Worm (Caenorhabditis elegans) whole organism, early embryonic: ENCODE results near the gene F43E2.11.

Source experiments
- B0310.2 ChIP-seq: sonication (generic microtip); optimal IDR thresholded peaks from 2 replicates; lab custom pipeline; 2016; ENCODE audit warnings: mild to moderate bottlenecking, missing genetic modification characterization, missing compliant biosample characterization
- F13C5.2 ChIP-seq: sonication (generic microtip); optimal IDR thresholded peaks from 2 replicates; lab custom pipeline; 2017; ENCODE audit warnings: mild to moderate bottlenecking, missing genetic modification characterization, inconsistent platforms, missing compliant biosample characterization
- aly-1 ChIP-seq: sonication (generic microtip); optimal IDR thresholded peaks from 2 replicates; lab custom pipeline; 2016; ENCODE audit warnings: missing genetic modification characterization, missing compliant biosample characterization
- ama-1 ChIP-seq: fragments of 150-350 bp; optimal IDR thresholded peaks from 2 replicates; lab custom pipeline; 2014
- ceh-13 ChIP-seq: fragments of 200-800 bp; sonication (Bioruptor generic); optimal IDR thresholded peaks from 2 replicates; lab custom pipeline; 2018; ENCODE audit warnings: mild to moderate bottlenecking, missing genetic modification characterization, missing compliant biosample characterization
- ceh-36 ChIP-seq: sonication (generic microtip); optimal IDR thresholded peaks from 2 replicates; lab custom pipeline; 2016; ENCODE audit warnings: missing genetic modification characterization, inconsistent platforms, missing compliant biosample characterization
- ets-7 ChIP-seq: sonication (generic microtip); optimal IDR thresholded peaks from 2 replicates; lab custom pipeline; 2016; ENCODE audit warnings: missing genotype, missing genetic modification characterization, missing compliant biosample characterization
- flt-1 ChIP-seq: fragments of 200-800 bp; sonication (Bioruptor generic); IDR thresholded peaks from 2 replicates; pipeline ENCODE4 v1.3.6; 2022; ENCODE audit warnings: missing genetic modification characterization, missing compliant biosample characterization
- hmbx-1 ChIP-seq: sonication (generic microtip); optimal IDR thresholded peaks from 2 replicates; lab custom pipeline; 2016; ENCODE audit warnings: mild to moderate bottlenecking, missing genetic modification characterization, missing compliant biosample characterization
- hmg-4 ChIP-seq: fragments of 200-800 bp; sonication (Bioruptor generic); optimal IDR thresholded peaks from 2 replicates; lab custom pipeline; 2018; ENCODE audit warnings: mild to moderate bottlenecking, missing genetic modification characterization, missing compliant biosample characterization
- hnd-1 ChIP-seq: sonication (generic microtip); optimal IDR thresholded peaks from 2 replicates; lab custom pipeline; 2016; ENCODE audit warnings: missing genetic modification characterization, missing compliant biosample characterization
- pes-1 ChIP-seq: fragments of 200-800 bp; sonication (Bioruptor generic); IDR thresholded peaks from 2 replicates; pipeline ENCODE4 v1.3.6; 2022; ENCODE audit warnings: missing genetic modification reagents, missing genetic modification characterization, missing compliant biosample characterization
- scrt-1 ChIP-seq: fragments of 200-800 bp; sonication (Bioruptor generic); IDR thresholded peaks from 2 replicates; pipeline ENCODE4 v1.3.6; 2022; ENCODE audit warnings: missing genetic modification characterization, missing compliant biosample characterization
- sea-1 ChIP-seq: fragments of 200-800 bp; sonication (Bioruptor generic); conservative IDR thresholded peaks from 2 replicates; pipeline ENCODE4 v1.3.6; 2022; ENCODE audit warnings: missing genetic modification characterization, missing compliant biosample characterization
- tbx-11 ChIP-seq: fragments of 200-800 bp; sonication (Bioruptor generic); IDR thresholded peaks from 2 replicates; pipeline ENCODE4 v1.3.6; 2022; ENCODE audit warnings: missing genetic modification characterization, missing compliant biosample characterization
- tbx-37 ChIP-seq: fragments of 200-800 bp; sonication (Bioruptor generic); conservative IDR thresholded peaks from 2 replicates; pipeline ENCODE4 v1.3.6; 2022; ENCODE audit warnings: missing genetic modification reagents, missing genetic modification characterization, missing compliant biosample characterization
- tra-4 ChIP-seq: sonication (generic microtip); optimal IDR thresholded peaks from 2 replicates; lab custom pipeline; 2017; ENCODE audit warnings: missing genetic modification characterization, missing compliant biosample characterization

The F43E2.11 gene

ce11 chrII:7379021-7379420 is 8.9 kb upstream of the F43E2.11 start, which contains the start of gene C07D10.6:
C07D10.6 (plus strand) TSS chrII:7379321.
- no peak for TF ChIP-seq sea-1
- no peak for TF ChIP-seq hnd-1 (tag; lab: Kevin White, UChicago)
- no peak for TF ChIP-seq B0310.2 (tag; lab: Kevin White, UChicago)
- no peak for TF ChIP-seq hmbx-1 (tag; lab: Kevin White, UChicago)
- no peak for TF ChIP-seq tbx-11 (GFP tag; lab: Robert Waterston, UW)
- no peak for TF ChIP-seq F13C5.2
- no peak for TF ChIP-seq scrt-1 (GFP tag; lab: Robert Waterston, UW)
- TF ChIP-seq tbx-37 (GFP tag; lab: Robert Waterston, UW): no peak
- no peak for TF ChIP-seq ceh-13 (GFP tag; lab: Kevin White, UChicago)

ce11 chrII:7374980-7375379 is 4.9 kb upstream of the F43E2.11 start, which contains the start of gene F43E2.1:
F43E2.1 (plus strand) TSS chrII:7375280.
- TF ChIP-seq scrt-1 (GFP tag; lab: Robert Waterston, UW): no peak
- TF ChIP-seq F13C5.2: no peak
- no peak for TF ChIP-seq sea-1
- TF ChIP-seq pes-1 (GFP tag; lab: Robert Waterston, UW): no peak
- TF ChIP-seq tbx-37 (GFP tag; lab: Robert Waterston, UW): no peak
- TF ChIP-seq aly-1 (tag; lab: Kevin White, UChicago): no peak
- no peak for TF ChIP-seq hmg-4 (GFP tag; lab: Kevin White, UChicago)
- TF ChIP-seq flt-1 (GFP tag; lab: Robert Waterston, UW): no peak
- no peak for TF ChIP-seq B0310.2 (tag; lab: Kevin White, UChicago)
- TF ChIP-seq ceh-36 (tag; lab: Kevin White, UChicago): no peak
- no peak for TF ChIP-seq ets-7
- TF ChIP-seq ceh-13 (GFP tag; lab: Kevin White, UChicago): no peak
- TF ChIP-seq ama-1 (lab: Kevin White, UChicago): no peak
- TF ChIP-seq hmbx-1 (tag; lab: Kevin White, UChicago): no peak
- TF ChIP-seq hnd-1 (tag; lab: Kevin White, UChicago): no peak

DNA sequence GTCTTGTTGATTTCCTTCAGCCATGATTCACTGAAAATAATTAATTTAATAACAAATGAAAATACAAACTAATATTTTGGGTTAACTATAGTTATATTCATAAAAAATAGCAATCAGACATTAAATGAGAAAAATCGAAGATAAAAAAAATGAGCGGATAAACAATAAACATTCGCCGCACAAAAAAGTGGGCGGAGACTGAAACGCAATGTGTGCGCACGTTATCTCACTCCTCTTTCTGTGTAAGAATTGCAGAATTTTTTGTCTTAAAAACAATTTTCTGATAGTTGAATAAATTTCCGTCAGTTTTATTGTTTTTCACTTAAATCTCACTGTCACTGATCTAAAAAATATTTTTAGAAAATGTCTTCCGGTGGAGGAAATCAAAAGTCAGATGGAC is 4.0 kb upstream of the F43E2.11 start, which contains the start of the genes mtch-1 and rpb-4:
Gene mtch-1 (minus strand): TSS at position 24 of the 400 bp plus-strand sequence.
Gene rpb-4 (plus strand): TSS at position 353 of the 400 bp plus-strand sequence.
- TF ChIP-seq hmbx-1 (tag; lab: Kevin White, UChicago) (no peak), B0310.2 (tag; lab: Kevin White, UChicago) (no peak), scrt-1 (GFP tag; lab: Robert Waterston, UW) (no peak), hmg-4 (GFP tag; lab: Kevin White, UChicago) (no peak), pes-1 (GFP tag; lab: Robert Waterston, UW) (no peak), F13C5.2 (no peak), aly-1 (tag; lab: Kevin White, UChicago) (no peak)

- TF ChIP-seq ama-1 (lab: Kevin White, UChicago) (no peak), scrt-1 (GFP tag; lab: Robert Waterston, UW) (no peak), flt-1 (GFP tag; lab: Robert Waterston, UW) (no peak), hmg-4 (GFP tag; lab: Kevin White, UChicago) (no peak), tbx-11 (GFP tag; lab: Robert Waterston, UW) (no peak), ceh-13 (GFP tag; lab: Kevin White, UChicago) (no peak), B0310.2 (tag; lab: Kevin White, UChicago) (no peak), tbx-37 (GFP tag; lab: Robert Waterston, UW) (no peak), hmbx-1 (tag; lab: Kevin White, UChicago) (no peak), hnd-1 (tag; lab: Kevin White, UChicago) (no peak), F13C5.2 (no peak), ets-7 (no peak), pes-1 (GFP tag; lab: Robert Waterston, UW) (no peak), sea-1 (no peak), tra-4 (no peak), ceh-36 (tag; lab: Kevin White, UChicago) (no peak)
Observed at ce11 chrII:7368761-7369160, 1.3 kb downstream of the F43E2.11 start, which contains the start of gene F43E2.6. F43E2.6 (minus strand) TSS chrII:7368861.

DNA sequence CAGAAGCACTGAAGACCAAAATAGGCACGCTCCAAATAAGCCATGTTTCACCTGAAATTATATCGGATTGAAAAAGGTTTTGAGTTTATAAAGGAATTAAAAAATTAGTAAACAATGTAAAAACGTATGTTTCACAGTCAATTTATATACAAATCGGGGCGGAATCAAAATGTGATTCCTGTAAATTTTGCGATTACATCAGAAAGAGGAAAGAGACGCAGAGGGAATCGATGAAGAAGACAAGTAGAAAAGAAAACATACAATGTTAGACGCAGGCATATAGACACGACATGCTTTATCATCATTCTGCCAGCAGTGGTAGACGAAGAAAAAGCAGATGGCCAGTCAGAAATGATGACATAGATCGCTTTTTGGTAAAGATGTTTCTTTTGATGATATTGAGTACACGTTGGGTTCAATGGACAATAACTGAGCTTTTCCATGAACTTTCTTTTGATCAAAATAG is 6.1 kb downstream of the F43E2.11 start, which contains the start of gene msra-1:
Gene msra-1 (minus strand): TSS at position 51 of the 466 bp plus-strand sequence.
- no peak for TF ChIP-seq ceh-13 (GFP tag; lab: Kevin White, UChicago)
- no peak for TF ChIP-seq ama-1 (lab: Kevin White, UChicago)
- TF ChIP-seq scrt-1 (GFP tag; lab: Robert Waterston, UW): no peak
- TF ChIP-seq hmbx-1 (tag; lab: Kevin White, UChicago): no peak

DNA sequence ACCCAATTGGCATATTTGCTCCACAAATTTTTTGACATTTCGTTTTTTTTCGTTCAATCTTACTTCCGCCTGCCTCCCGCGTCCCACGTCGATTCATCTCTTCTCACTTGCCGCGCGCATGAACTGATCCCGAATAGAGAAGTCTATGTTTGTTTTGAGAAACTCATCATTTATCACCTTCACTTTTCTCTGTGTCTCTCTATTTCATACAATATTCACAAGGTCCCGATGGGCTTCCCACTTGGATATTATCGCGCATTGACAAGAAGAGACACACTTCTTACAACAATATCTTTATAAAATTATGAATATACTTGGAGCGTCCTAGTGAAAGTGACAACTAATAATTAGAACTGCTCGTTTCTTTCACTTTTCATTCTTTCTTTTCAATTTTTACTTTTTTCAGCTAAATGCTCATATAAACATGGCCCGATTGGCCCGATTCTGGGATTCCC is 11.6 kb downstream of the F43E2.11 start, which contains the start of gene insc-1:
Gene insc-1 (plus strand): TSS at position 405 of the 455 bp plus-strand sequence.
- TF ChIP-seq aly-1 (tag; lab: Kevin White, UChicago) (no peak), flt-1 (GFP tag; lab: Robert Waterston, UW) (no peak), hnd-1 (tag; lab: Kevin White, UChicago) (no peak), sea-1 (no peak), pes-1 (GFP tag; lab: Robert Waterston, UW) (no peak), ceh-36 (tag; lab: Kevin White, UChicago) (no peak), scrt-1 (GFP tag; lab: Robert Waterston, UW) (no peak), tra-4 (no peak)

DNA sequence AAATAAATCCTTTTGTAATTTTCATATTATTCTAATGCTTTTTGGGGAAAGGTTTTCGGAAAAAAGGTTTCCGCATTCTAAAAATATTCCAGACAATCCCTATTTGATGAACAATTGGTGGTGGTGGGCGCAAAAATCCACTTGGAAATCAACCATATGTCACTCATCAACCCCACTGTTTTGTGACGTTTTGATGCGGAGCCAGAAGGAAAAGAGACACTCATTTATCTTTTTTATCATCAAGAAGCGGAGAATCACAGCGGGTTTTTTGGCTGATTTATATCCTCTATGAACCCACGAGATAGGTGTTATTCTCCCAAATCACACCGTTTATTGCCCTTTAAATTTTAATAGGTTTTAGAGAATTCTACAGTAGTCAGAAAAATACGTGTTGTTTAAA is 12.9 kb downstream of the F43E2.11 start:
- TF ChIP-seq F13C5.2 (no peak), ama-1 (lab: Kevin White, UChicago) (no peak), tbx-37 (GFP tag; lab: Robert Waterston, UW) (no peak), hmg-4 (GFP tag; lab: Kevin White, UChicago) (no peak), sea-1 (no peak), ceh-13 (GFP tag; lab: Kevin White, UChicago) (no peak), scrt-1 (GFP tag; lab: Robert Waterston, UW) (no peak), tra-4 (no peak), pes-1 (GFP tag; lab: Robert Waterston, UW) (no peak), hmbx-1 (tag; lab: Kevin White, UChicago) (no peak), tbx-11 (GFP tag; lab: Robert Waterston, UW) (no peak), ets-7 (no peak), hnd-1 (tag; lab: Kevin White, UChicago) (no peak), B0310.2 (tag; lab: Kevin White, UChicago) (no peak), ceh-36 (tag; lab: Kevin White, UChicago) (no peak), flt-1 (GFP tag; lab: Robert Waterston, UW) (no peak), aly-1 (tag; lab: Kevin White, UChicago) (no peak)
